Fruit fly (Drosophila melanogaster) whole organism, embryonic: ENCODE measurements around the gene WASp.

Experiments
- CG15269 ChIP-seq: fragments of 200-800 bp; sonication (Bioruptor generic); optimal IDR thresholded peaks from 2 replicates; lab custom pipeline; 2018; ENCODE audit warnings: missing biosample characterization, mild to moderate bottlenecking, missing genetic modification characterization, moderate library complexity
- CG1647 ChIP-seq: fragments of 200-800 bp; sonication (Bioruptor generic); optimal IDR thresholded peaks from 3 replicates; lab custom pipeline; 2016; ENCODE audit warnings: missing biosample characterization, missing genetic modification characterization
- CG1832 ChIP-seq: fragments of 200-800 bp; sonication (Bioruptor generic); optimal IDR thresholded peaks from 2 replicates; lab custom pipeline; 2017; ENCODE audit warnings: missing biosample characterization, mild to moderate bottlenecking, missing genetic modification characterization, inconsistent platforms
- CG2875 ChIP-seq: fragments of 200-800 bp; sonication (Bioruptor generic); optimal IDR thresholded peaks from 2 replicates; lab custom pipeline; 2017; ENCODE audit warnings: missing biosample characterization, mild to moderate bottlenecking, missing genetic modification characterization, missing genetic modification reagents
- CG3407 ChIP-seq: fragments of 200-800 bp; sonication (Bioruptor generic); optimal IDR thresholded peaks from 2 replicates; lab custom pipeline; 2018; ENCODE audit warnings: missing biosample characterization, mild to moderate bottlenecking, missing genetic modification characterization
- CG5245 ChIP-seq: fragments of 200-800 bp; sonication (Bioruptor generic); optimal IDR thresholded peaks from 3 replicates; lab custom pipeline; 2016; ENCODE audit warnings: missing biosample characterization, missing genetic modification characterization
- D ChIP-seq, 2 experiments: fragments of 200-800 bp in 1 of 2; fragments of >200 bp in 1 of 2; sonication (Bioruptor generic) in 1 of 2; optimal IDR thresholded peaks; 2 replicates in 1 of 2; 3 replicates in 1 of 2; lab custom pipeline; 2017; ENCODE audit warnings: mild to moderate bottlenecking in 1 of 2, missing biosample characterization in 1 of 2, missing genetic modification characterization in 1 of 2, missing genetic modification reagents in 1 of 2
- Doc3 ChIP-seq: fragments of 200-800 bp; sonication (Bioruptor generic); IDR thresholded peaks from 3 replicates; pipeline ENCODE4 v1.3.6; 2022; ENCODE audit warnings: missing biosample characterization, missing genetic modification characterization; ENCODE audit not compliant: partially characterized antibody
- Ets65A ChIP-seq: fragments of 200-800 bp; sonication (Bioruptor generic); peaks from one replicate; lab custom pipeline; 2016; ENCODE audit warnings: missing biosample characterization, missing genetic modification characterization
- HLH54F ChIP-seq: fragments of 200-800 bp; sonication (Bioruptor generic); optimal IDR thresholded peaks from 3 replicates; lab custom pipeline; 2016; ENCODE audit warnings: missing biosample characterization, missing genetic modification characterization
- Oli ChIP-seq: fragments of 200-800 bp; sonication (Bioruptor generic); optimal IDR thresholded peaks from 2 replicates; lab custom pipeline; 2018; ENCODE audit warnings: missing biosample characterization, mild to moderate bottlenecking, missing genetic modification characterization, moderate library complexity
- al ChIP-seq: fragments of 200-800 bp; sonication (Bioruptor generic); IDR thresholded peaks from 2 replicates; pipeline ENCODE4 v1.3.6; 2022; ENCODE audit warnings: missing biosample characterization, missing genetic modification characterization
- ap ChIP-seq: fragments of 200-800 bp; sonication (Bioruptor generic); IDR thresholded peaks from 2 replicates; pipeline ENCODE4 v1.3.6; 2022; ENCODE audit warnings: missing biosample characterization, missing genetic modification characterization
- ash1 ChIP-seq: fragments of 200-800 bp; sonication (Bioruptor generic); optimal IDR thresholded peaks from 2 replicates; lab custom pipeline; 2018; ENCODE audit warnings: missing biosample characterization, mild to moderate bottlenecking, missing genetic modification characterization
- fd96Cb ChIP-seq: fragments of 200-800 bp; sonication (Bioruptor generic); optimal IDR thresholded peaks from 2 replicates; lab custom pipeline; 2018; ENCODE audit warnings: missing biosample characterization, mild to moderate bottlenecking, missing genetic modification characterization, moderate library complexity
- hkb ChIP-seq, 2 experiments: fragments of 200-800 bp in 1 of 2; fragments of >200 bp in 1 of 2; sonication (Bioruptor generic) in 1 of 2; IDR thresholded peaks in 1 of 2; optimal IDR thresholded peaks in 1 of 2; 2 replicates each; pipeline versions ENCODE4 v1.3.6 to Lab custom; 2017 to 2022; ENCODE audit warnings: missing biosample characterization in 1 of 2, missing genetic modification characterization in 1 of 2
- jigr1 ChIP-seq: fragments of 200-800 bp; sonication (Bioruptor generic); IDR thresholded peaks from 3 replicates; pipeline ENCODE4 v1.3.6; 2022; ENCODE audit warnings: missing biosample characterization, missing genetic modification characterization
- lmd ChIP-seq: fragments of 200-800 bp; sonication (Bioruptor generic); IDR thresholded peaks from 2 replicates; pipeline ENCODE4 v1.3.6; 2022; ENCODE audit warnings: missing biosample characterization, missing genetic modification characterization
- p53 ChIP-seq: fragments of 200-800 bp; sonication (Bioruptor generic); optimal IDR thresholded peaks from 2 replicates; lab custom pipeline; 2016; ENCODE audit warnings: missing biosample characterization, missing genetic modification characterization
- twi ChIP-seq: fragments of 200-800 bp; optimal IDR thresholded peaks from 2 replicates; lab custom pipeline; 2019; ENCODE audit warnings: missing biosample characterization, mild to moderate bottlenecking, missing genetic modification characterization, moderate library complexity

WASp gene

DNA sequence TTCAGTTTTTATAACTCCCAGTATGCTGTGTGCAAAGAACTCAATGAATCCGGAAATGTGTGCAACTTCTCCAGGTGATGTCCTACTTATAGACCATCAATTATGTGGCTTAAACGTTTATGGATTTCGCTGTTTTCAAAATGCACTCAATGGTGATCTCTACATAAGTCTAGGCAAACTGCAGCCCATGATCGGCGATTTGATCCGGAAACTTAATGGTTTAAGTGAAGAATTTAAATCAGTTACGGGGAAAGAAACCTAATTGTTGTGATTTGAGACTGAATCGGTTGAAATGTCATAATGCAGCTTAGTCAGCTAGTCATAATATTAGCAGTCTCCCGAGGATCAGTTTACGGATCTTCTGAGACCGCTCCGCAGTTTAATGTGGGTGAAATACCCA, 41.6 kb downstream of the WASp start, which contains the start of gene intr:
TSS of gene intr (plus strand) at position 301 of the 400 bp plus-strand sequence.
- no peak for TF ChIP-seq CG5245 (GFP tag; lab: Kevin White, UChicago)

DNA sequence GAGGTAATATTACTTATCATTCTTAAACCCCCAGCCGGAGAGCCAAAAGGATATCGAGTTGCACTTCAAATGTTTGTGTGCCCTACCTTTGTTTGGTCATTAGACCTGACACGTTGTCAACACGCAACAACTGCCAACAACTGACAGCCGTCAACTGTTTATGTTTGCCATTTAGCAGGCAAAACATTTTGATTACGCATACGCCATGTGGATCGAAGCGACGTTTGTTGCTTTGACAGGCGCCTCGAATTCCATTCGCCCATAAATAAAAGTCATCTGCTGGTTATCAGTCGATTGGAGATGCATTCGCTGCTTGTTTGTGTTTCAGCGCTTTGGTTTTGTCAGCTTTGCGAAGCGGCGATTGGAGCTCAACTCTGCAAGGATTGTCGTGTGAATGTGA, 42.5 kb downstream of the WASp start, which contains the start of gene CG34295:
TSS of gene CG34295 (plus strand) at position 301 of the 400 bp plus-strand sequence.
- TF ChIP-seq ash1 (no peak), ap (GFP tag; lab: Robert Waterston, UW) (no peak)

DNA sequence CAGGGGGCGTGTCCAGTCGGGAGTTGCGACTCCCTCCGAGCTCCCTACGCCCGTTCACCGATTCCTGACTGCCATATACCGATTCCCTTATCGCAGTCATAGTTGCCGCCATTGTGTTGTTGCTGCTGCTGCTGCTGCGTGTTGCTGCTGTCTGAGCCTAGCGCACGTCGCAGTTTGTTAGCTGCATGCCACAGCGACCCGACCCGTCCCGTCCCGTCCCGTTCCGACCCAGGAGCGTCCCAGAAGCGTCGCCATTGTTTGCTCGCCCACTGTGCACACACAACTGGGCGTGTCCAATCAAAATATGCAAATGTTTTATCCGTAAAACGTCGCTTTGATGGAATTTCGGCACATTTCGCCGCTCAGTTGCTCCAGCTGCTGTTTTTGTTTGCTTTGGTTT, 56.1 kb downstream of the WASp start:
- no peak for TF ChIP-seq CG15269
- TF ChIP-seq fd96Cb, result no peak
- TF ChIP-seq CG3407 (GFP tag; lab: Kevin White, UChicago), result no peak
- no peak for TF ChIP-seq jigr1 (GFP tag; lab: Robert Waterston, UW)
- no peak for TF ChIP-seq p53
- TF ChIP-seq twi (tag; lab: Kevin White, UChicago), result no peak
- no peak for TF ChIP-seq lmd (GFP tag; lab: Robert Waterston, UW)
- TF ChIP-seq hkb (optimal IDR thresholded peaks at IDR 0.05; lab: Kevin White, UChicago), result no peak
- TF ChIP-seq hkb (GFP tag; IDR thresholded peaks at IDR 0.05; lab: Robert Waterston, UW), result no peak
- no peak for TF ChIP-seq HLH54F
- no peak for TF ChIP-seq D (optimal IDR thresholded peaks at IDR 0.05; lab: Kevin White, UChicago)
- TF ChIP-seq D (GFP tag; optimal IDR thresholded peaks at IDR 0.05; lab: Kevin White, UChicago), result no peak
- TF ChIP-seq Oli (tag; lab: Kevin White, UChicago), result no peak
- TF ChIP-seq Ets65A (GFP tag; lab: Kevin White, UChicago), result peak; percentile 80
- TF ChIP-seq al (GFP tag; lab: Robert Waterston, UW), result 0 out of 2 replicates have a peak, but pooled peaks have one; percentile 20
- no peak for TF ChIP-seq Doc3 (GFP tag; lab: Robert Waterston, UW)
- no peak for TF ChIP-seq CG2875
- TF ChIP-seq CG1647 (GFP tag; lab: Kevin White, UChicago), result no peak
- TF ChIP-seq CG1832, result no peak
